Fruit fly (Drosophila melanogaster): ENCODE results near the gene Ptpmeg2.

- TF ChIP-seq CG10348 (GFP tag; IDR thresholded peaks at IDR 0.05): no peak
- TF ChIP-seq CG8159 (tag; optimal IDR thresholded peaks at IDR 0.05): no peak
- no peak for TF ChIP-seq Pif1A (GFP tag; optimal IDR thresholded peaks at IDR 0.05)
- no peak for TF ChIP-seq rn (GFP tag; IDR thresholded peaks at IDR 0.05)
These were observed 74.0 kb downstream of the Ptpmeg2 start for dm6 chrX:9584948-9585315.

Data from whole organism, pupa.